Worm (Caenorhabditis elegans) whole organism, dauer: Measurements from ENCODE around the gene algn-12.

Experiments
- unc-62 ChIP-seq: sonication (generic microtip); optimal IDR thresholded peaks from 2 replicates; lab custom pipeline; 2017; ENCODE audit warnings: missing biosample characterization, missing genetic modification reagents, missing genetic modification characterization

The algn-12 gene

DNA sequence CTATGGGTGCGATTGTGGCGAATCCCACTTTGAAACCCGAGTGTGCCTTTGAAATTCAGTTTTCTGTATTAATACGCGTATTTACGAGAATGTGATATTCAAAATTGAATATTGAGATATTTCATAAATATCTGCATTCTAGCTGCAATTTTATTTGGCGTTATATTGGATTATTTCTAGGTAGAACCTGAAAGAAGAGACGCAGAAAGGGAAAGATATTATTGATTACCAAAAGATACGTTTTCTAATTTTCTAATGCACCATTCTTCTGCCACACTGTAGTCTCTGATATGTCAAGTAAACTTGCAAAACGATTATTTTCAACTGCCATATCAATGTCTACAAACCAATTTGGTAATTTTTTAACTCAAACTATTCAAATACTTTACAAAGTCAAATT lies 12.9 kb upstream of the algn-12 start, which contains the start of gene ech-3:
Gene ech-3 (plus strand): TSS at position 178 of the 400 bp plus-strand sequence.
- TF ChIP-seq unc-62 (GFP tag; lab: Kevin White, UChicago), result no peak

DNA sequence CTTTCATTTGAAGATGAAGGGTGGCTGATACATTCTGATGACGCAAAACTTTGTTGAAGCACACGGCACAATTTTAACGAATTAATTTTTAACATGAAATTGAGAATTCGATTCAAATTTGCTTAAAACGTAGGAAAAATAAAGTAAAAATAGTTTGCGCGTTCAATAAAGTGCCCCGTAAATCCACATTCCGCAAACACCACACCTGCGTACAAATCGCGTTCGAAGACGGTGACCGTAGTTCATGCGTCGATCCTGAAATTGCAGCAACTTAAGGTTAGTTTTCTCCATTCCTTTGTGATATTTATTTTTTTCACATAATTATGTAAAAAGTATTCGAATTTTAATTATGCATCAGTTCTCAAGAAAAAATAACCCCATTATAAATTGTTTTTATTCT lies 10.2 kb upstream of the algn-12 start, which contains the start of gene F43H9.3:
Gene F43H9.3 (minus strand): TSS at position 189 of the 400 bp plus-strand sequence.
- TF ChIP-seq unc-62 (GFP tag; lab: Kevin White, UChicago), result no peak

DNA sequence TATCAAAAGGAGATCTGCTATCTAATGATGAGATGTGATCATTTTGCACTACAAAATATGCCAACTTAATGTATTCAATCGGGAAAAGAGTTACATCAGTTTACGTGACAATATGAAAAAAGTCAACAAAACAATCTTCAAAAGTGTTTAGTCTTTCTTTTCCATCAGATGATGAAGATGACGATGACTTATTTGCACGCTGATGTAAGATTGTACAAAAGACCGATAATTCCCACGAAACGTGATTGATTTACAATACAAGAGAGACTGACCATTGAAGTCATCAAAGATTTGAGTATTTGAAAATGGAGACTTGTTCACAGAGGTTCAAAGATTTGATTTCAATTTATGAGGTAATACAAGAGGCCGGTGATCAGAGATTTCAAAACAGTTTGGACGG lies 9.7 kb upstream of the algn-12 start:
- TF ChIP-seq unc-62 (GFP tag; lab: Kevin White, UChicago), result no peak

DNA sequence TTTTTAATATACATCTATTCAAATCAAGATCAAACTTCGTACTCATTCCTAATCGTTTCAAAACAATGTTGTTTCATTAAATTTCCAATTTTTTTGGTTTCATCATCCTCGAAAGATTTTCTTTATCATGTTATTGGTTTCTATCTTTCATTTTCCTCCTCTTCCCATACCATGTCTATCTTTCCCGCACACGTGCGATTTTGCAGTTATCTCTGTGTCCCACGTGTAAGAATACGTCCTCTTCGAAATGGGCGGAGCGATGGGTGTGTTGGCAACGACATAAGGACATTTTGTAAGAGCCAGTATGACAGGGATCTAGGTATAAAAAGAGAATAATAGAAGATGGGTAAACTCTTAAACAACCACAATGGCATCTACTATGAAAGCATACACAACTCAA lies 8.6 kb upstream of the algn-12 start, which contains the start of gene F43H9.4:
Gene F43H9.4 (plus strand): TSS at position 366 of the 400 bp plus-strand sequence.
- no peak for TF ChIP-seq unc-62 (GFP tag; lab: Kevin White, UChicago)

ce11 chrV:8027429-8028142 lies 7.3 kb upstream of the algn-12 start:
- TF ChIP-seq unc-62 (GFP tag; lab: Kevin White, UChicago), result no peak

- no peak for TF ChIP-seq unc-62 (GFP tag; lab: Kevin White, UChicago)
Measured at ce11 chrV:8028825-8029489, 6.0 kb upstream of the algn-12 start, which contains the start of gene oma-2. TSS of gene oma-2 (plus strand) at chrV:8029439.

- no peak for TF ChIP-seq unc-62 (GFP tag; lab: Kevin White, UChicago)
Measured at ce11 chrV:8031121-8031520, 3.8 kb upstream of the algn-12 start, which contains the start of gene vars-1. TSS of gene vars-1 (plus strand) at chrV:8031411.

DNA sequence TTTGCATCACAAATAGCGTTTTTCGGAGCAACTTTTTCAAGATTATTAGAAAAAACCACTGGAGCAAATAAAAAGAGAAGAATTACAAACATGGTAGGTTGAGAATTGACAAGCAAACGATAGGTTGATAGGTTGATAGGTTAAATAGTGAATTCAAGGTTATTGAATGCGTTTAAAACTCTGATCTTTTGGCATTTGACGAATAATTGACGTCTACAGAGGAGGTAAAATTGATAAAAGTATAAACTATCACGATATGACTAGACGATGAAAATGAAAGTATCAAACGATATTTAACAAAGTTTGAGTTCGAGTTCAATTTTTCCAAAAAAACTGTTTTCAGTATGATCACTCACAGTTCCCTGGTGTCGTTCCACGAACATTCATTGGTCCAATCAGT lies 1.0 kb downstream of the algn-12 start, which contains the start of gene ZC513.14:
Gene ZC513.14 (minus strand): TSS at position 101 of the 400 bp plus-strand sequence.
- TF ChIP-seq unc-62 (GFP tag; lab: Kevin White, UChicago), result no peak

DNA sequence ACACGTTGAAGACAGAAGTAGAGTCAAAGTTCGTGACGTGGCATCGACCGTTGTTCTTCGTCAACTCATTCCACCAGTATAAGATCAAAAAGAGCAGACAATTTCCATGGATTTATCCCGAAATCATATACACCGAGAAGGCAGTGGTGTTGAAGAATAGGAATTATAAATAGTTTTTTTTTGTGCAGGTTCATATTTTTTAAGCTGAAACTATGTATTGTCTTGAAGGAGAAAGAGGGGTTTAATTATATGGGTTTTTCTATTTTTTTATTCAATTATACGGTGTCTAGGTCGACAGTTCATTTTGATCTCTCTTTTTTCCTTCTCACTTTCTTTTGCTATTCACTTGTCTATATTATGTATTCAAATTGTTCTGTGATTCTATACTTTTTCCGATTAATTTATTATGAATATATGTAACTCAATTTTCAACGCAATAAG lies 4.2 kb downstream of the algn-12 start:
- no peak for TF ChIP-seq unc-62 (GFP tag; lab: Kevin White, UChicago)

DNA sequence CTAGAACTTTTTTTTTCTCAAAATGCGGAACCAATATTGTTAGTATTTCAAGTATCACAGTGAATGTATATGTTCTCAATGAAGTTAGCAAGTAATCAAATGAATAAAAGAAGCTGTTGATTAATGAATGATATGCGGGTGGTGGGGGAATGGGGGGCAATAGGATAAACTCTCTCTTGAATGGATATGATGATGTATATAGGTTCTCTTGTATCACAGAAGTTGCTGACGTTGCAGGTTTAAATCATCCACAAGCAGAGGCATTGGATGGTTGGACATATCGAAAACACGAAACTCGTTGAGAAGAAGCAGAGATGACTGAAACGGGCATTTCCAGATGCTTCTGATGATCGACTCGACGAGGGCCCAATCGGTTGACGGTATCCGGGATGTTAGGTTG lies 4.7 kb downstream of the algn-12 start:
- no peak for TF ChIP-seq unc-62 (GFP tag; lab: Kevin White, UChicago)

ce11 chrV:8040247-8041084 lies 5.6 kb downstream of the algn-12 start:
- TF ChIP-seq unc-62 (GFP tag; lab: Kevin White, UChicago), result no peak

ce11 chrV:8041336-8041868 lies 6.5 kb downstream of the algn-12 start:
- no peak for TF ChIP-seq unc-62 (GFP tag; lab: Kevin White, UChicago)

DNA sequence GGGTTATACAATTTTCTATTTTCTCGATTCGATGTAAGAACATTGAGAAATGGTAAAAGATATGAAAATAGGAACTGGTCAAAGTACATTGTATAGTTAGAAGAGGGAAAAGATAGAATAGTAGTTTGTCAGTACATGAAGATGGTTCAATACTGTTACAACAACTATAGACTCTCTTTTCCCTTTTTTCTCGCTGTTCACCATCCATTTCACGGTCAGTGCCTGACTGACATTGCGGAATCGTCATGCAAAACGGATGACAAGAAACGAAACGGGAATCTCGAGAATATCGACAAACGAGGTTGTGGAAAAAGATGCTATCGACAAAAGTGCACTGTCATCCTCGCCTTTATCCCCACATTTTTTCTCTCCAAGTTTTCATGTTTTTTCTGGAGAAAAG lies 8.8 kb downstream of the algn-12 start:
- TF ChIP-seq unc-62 (GFP tag; lab: Kevin White, UChicago), result no peak

- no peak for TF ChIP-seq unc-62 (GFP tag; lab: Kevin White, UChicago)
Measured at ce11 chrV:8044957-8045356, 10.0 kb downstream of the algn-12 start.

DNA sequence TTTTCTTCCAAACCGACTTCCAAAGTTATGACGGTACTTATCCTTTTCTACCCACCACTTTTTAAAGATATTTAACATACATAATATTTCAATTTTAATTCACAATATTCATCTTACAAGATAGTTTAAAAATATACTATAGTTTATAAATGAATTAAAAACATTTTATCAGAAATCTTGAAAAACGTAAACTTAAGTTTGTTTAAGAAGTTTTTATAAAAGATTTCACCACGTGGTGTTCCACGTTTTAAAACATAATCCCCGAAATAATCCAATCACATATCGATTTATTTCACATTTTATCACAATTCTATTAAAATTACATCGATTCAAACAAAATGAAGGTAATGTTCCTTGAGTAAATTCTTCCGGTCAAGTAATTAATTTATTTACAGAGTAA lies 11.8 kb downstream of the algn-12 start, which contains the start of gene ZC513.3:
Gene ZC513.3 (plus strand): TSS at position 301 of the 400 bp plus-strand sequence.
- TF ChIP-seq unc-62 (GFP tag; lab: Kevin White, UChicago), result no peak
